Worm (Caenorhabditis elegans): ENCODE data around the gene gst-40.

gst-40 gene

DNA sequence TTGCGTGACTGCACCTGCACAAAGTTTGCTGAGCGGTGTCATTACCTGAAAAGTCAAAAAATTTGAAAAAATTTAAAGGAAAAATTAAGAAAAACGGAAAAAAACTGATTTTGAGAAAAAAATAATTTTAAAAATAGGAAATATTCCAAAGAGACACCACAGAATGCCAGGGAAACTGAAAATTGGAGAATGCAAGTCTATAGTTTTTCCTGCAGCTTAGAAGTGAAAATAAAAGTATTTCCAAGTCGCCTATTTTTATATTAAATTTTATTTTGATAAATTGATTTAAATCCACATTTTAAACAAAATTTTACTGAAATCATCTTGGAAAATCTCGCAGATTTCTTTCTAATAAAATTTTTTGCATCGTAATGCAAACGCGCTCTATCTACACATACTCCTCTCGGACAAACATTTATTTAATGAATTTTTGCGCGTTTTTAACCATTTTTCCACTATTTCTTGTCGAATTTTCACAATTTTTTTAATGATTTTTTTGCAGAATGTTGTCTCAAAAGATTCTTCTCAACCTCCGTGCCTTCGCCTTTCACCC lies 36.3 kb downstream of the gst-40 start, which contains the start of the genes F56B3.11 and ech-5 (continued):
- TF ChIP-seq hrde-1 (tag; optimal IDR thresholded peaks at IDR 0.05; ENCODE audit: borderline replicate concordance) (no peak), nhr-27 (tag; optimal IDR thresholded peaks at IDR 0.05) (no peak), ztf-6 (GFP tag; IDR thresholded peaks at IDR 0.05) (no peak), somi-1 (GFP tag; optimal IDR thresholded peaks at IDR 0.05) (no peak), ztf-3 (GFP tag; optimal IDR thresholded peaks at IDR 0.05) (no peak), lsl-1 (GFP tag; optimal IDR thresholded peaks at IDR 0.05) (peak; percentile 54), F22D6.2 (tag; optimal IDR thresholded peaks at IDR 0.05) (no peak), ceh-40 (GFP tag; IDR thresholded peaks at IDR 0.05) (no peak), dpl-1 (GFP tag; optimal IDR thresholded peaks at IDR 0.05) (no peak), lsy-27 (tag; optimal IDR thresholded peaks at IDR 0.05; ENCODE audit: borderline replicate concordance, insufficient read depth) (no peak), snpc-1.3 (tag; optimal IDR thresholded peaks at IDR 0.05; ENCODE audit: insufficient read depth) (peak; percentile 24), attf-3 (GFP tag; conservative IDR thresholded peaks at IDR 0.05) (peak; percentile 55; the same call in 1 of the 2 replicates), cebp-1 (GFP tag; IDR thresholded peaks at IDR 0.05) (no peak), cebp-1 (tag; optimal IDR thresholded peaks at IDR 0.05) (peak; percentile 52), ztf-18 (tag; optimal IDR thresholded peaks at IDR 0.05) (peak; percentile 2), egl-44 (GFP tag; IDR thresholded peaks at IDR 0.05) (no peak), tlf-1 (GFP tag; optimal IDR thresholded peaks at IDR 0.05) (peak; percentile 9), akir-1 (GFP tag; optimal IDR thresholded peaks at IDR 0.05) (no peak), nhr-179 (tag; optimal IDR thresholded peaks at IDR 0.05) (no peak), Y95B8A.8 (GFP tag; IDR thresholded peaks at IDR 0.05) (0 out of 2 replicates have a peak, but pooled peaks have one; percentile 20), bed-1 (GFP tag; IDR thresholded peaks at IDR 0.05) (no peak), rec-8 (tag; optimal IDR thresholded peaks at IDR 0.05) (peak in 1 of 2 experiments; percentile 13), nfyb-1 (GFP tag; IDR thresholded peaks at IDR 0.05) (no peak), pbrm-1 (GFP tag; IDR thresholded peaks at IDR 0.05) (peak; percentile 33; the same call in 1 of the 2 replicates), Y53G8AR.9 (GFP tag; conservative IDR thresholded peaks at IDR 0.05) (no peak), mxl-1 (tag; optimal IDR thresholded peaks at IDR 0.05) (no peak), cebp-2 (GFP tag; IDR thresholded peaks at IDR 0.05) (no peak), unc-130 (GFP tag; optimal IDR thresholded peaks at IDR 0.05) (peak; percentile 84), ceh-27 (GFP tag; optimal IDR thresholded peaks at IDR 0.05) (peak; percentile 22), nhr-80 (tag; optimal IDR thresholded peaks at IDR 0.05) (peak; percentile 1), egl-18 (GFP tag; IDR thresholded peaks at IDR 0.05) (no peak)

DNA sequence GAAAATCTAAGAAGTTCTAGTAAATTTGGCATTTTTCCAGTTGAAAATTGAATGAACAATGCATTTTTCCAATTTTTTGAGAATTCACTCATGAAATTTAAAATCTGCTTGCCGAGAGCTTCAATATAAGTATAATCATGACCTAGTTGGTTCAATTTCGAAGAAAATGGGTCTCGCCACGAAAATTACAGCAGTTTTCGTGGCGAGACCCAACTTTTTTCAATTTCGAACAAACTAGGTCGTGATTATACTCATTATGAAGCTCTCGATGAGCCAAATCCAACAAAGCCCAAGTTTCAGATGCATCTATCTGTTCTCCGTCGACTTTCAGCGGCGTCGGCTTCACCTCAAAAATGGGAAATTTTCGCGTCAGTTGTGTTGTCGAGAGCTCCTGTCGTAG lies 40.2 kb downstream of the gst-40 start, which contains the start of gene mrpl-46:
Gene mrpl-46, plus strand, starts transcription at position 301 of the 400 bp plus-strand sequence.
- TF ChIP-seq akir-1 (GFP tag; optimal IDR thresholded peaks at IDR 0.05) (no peak), ekl-4 (GFP tag; IDR thresholded peaks at IDR 0.05) (no peak), ceh-100 (GFP tag; IDR thresholded peaks at IDR 0.05) (no peak), egl-18 (GFP tag; IDR thresholded peaks at IDR 0.05) (no peak), F55B11.4 (tag; optimal IDR thresholded peaks at IDR 0.05; ENCODE audit: borderline replicate concordance, insufficient read depth) (no peak), Y79H2A.3 (GFP tag; conservative IDR thresholded peaks at IDR 0.05) (no peak), F10E7.11 (tag; optimal IDR thresholded peaks at IDR 0.05) (no peak)

ce11 chrIV:801162-801561 lies 40.9 kb downstream of the gst-40 start:
- TF ChIP-seq madf-8 (GFP tag; conservative IDR thresholded peaks at IDR 0.05) (no peak), cebp-1 (GFP tag; IDR thresholded peaks at IDR 0.05) (no peak), cebp-1 (tag; optimal IDR thresholded peaks at IDR 0.05) (no peak), tlf-1 (GFP tag; optimal IDR thresholded peaks at IDR 0.05) (no peak), pha-4 (tag; optimal IDR thresholded peaks at IDR 0.05) (no peak), hsf-1 (GFP tag; IDR thresholded peaks at IDR 0.05) (no peak), T07F8.4 (tag; optimal IDR thresholded peaks at IDR 0.05) (no peak), nhr-80 (tag; optimal IDR thresholded peaks at IDR 0.05) (no peak), lin-26 (GFP tag; IDR thresholded peaks at IDR 0.05) (no peak), hlh-12 (tag; optimal IDR thresholded peaks at IDR 0.05) (no peak), tbp1 (GFP tag; optimal IDR thresholded peaks at IDR 0.05) (no peak), ztf-22 (GFP tag; optimal IDR thresholded peaks at IDR 0.05) (no peak), lin-35 (GFP tag; optimal IDR thresholded peaks at IDR 0.05) (no peak), nhr-120 (GFP tag; IDR thresholded peaks at IDR 0.05) (no peak), Y95B8A.8 (GFP tag; IDR thresholded peaks at IDR 0.05) (no peak)
